Worm (Caenorhabditis elegans): ENCODE measurements around the gene C04E6.13.

- TF ChIP-seq egl-27 (tag; optimal IDR thresholded peaks at IDR 0.05) (no peak), nhr-12 (tag; optimal IDR thresholded peaks at IDR 0.05) (no peak), lin-13 (GFP tag; optimal IDR thresholded peaks at IDR 0.05) (no peak), skn-1 (tag; optimal IDR thresholded peaks at IDR 0.05) (no peak), ceh-82 (tag; optimal IDR thresholded peaks at IDR 0.05) (no peak), dmd-4 (tag; optimal IDR thresholded peaks at IDR 0.05) (no peak), unc-62 (GFP tag; optimal IDR thresholded peaks at IDR 0.05) (no peak), ztf-11 (tag; optimal IDR thresholded peaks at IDR 0.05) (no peak), nhr-10 (tag; optimal IDR thresholded peaks at IDR 0.05) (no peak), elt-1 (tag; optimal IDR thresholded peaks at IDR 0.05) (no peak), ama-1 (optimal IDR thresholded peaks at IDR 0.05) (no peak), nhr-6 (tag; optimal IDR thresholded peaks at IDR 0.05) (no peak), snpc-4 (tag; optimal IDR thresholded peaks at IDR 0.05) (no peak), lsy-2 (tag; optimal IDR thresholded peaks at IDR 0.05) (no peak)
Measured at ce11 chrV:5871759-5872158, 40.8 kb upstream of the C04E6.13 start, which contains the start of gene C02G6.2.

Measured in whole organism, L2 larva.